Worm (Caenorhabditis elegans): Measurements from ENCODE around the gene acds-10.

- TF ChIP-seq hmg-4 (GFP tag; optimal IDR thresholded peaks at IDR 0.05) (no peak), ceh-36 (tag; optimal IDR thresholded peaks at IDR 0.05) (no peak), ama-1 (optimal IDR thresholded peaks at IDR 0.05) (no peak), ceh-13 (GFP tag; optimal IDR thresholded peaks at IDR 0.05) (no peak), F13C5.2 (tag; optimal IDR thresholded peaks at IDR 0.05) (no peak), ets-7 (tag; optimal IDR thresholded peaks at IDR 0.05) (no peak), sea-1 (GFP tag; conservative IDR thresholded peaks at IDR 0.05) (no peak), flt-1 (GFP tag; IDR thresholded peaks at IDR 0.05) (no peak), tbx-11 (GFP tag; IDR thresholded peaks at IDR 0.05) (no peak), pes-1 (GFP tag; IDR thresholded peaks at IDR 0.05) (no peak), scrt-1 (GFP tag; IDR thresholded peaks at IDR 0.05) (no peak), tra-4 (tag; optimal IDR thresholded peaks at IDR 0.05) (no peak)
These were observed 43.2 kb upstream of the acds-10 start for ce11 chrV:5704467-5704866.

Measured in whole organism, early embryonic.